Fruit fly (Drosophila melanogaster) whole organism, embryonic: ENCODE results near the gene CG14079.
A peak's percentile ranks its signal among the peaks of the same experiment; 100 is the strongest.

Experiments used
- Antp ChIP-seq: fragments of 200-800 bp; sonication (Bioruptor generic); optimal IDR thresholded peaks from 3 replicates; lab custom pipeline; 2016; ENCODE audit warnings: missing biosample characterization, missing genetic modification characterization
- BEAF-32 ChIP-seq: fragments of 200-800 bp; sonication (Bioruptor generic); optimal IDR thresholded peaks from 3 replicates; lab custom pipeline; 2017; ENCODE audit warnings: missing biosample characterization, missing genetic modification characterization, mild to moderate bottlenecking, moderate library complexity, missing genetic modification reagents
- CG12299 ChIP-seq: fragments of 200-800 bp; sonication (Bioruptor generic); optimal IDR thresholded peaks from 2 replicates; lab custom pipeline; 2018; ENCODE audit warnings: missing biosample characterization, mild to moderate bottlenecking, missing genetic modification characterization
- CG15479 ChIP-seq: fragments of 200-800 bp; sonication (Bioruptor generic); optimal IDR thresholded peaks from 3 replicates; lab custom pipeline; 2019; ENCODE audit warnings: missing biosample characterization, mild to moderate bottlenecking, missing genetic modification characterization, moderate library complexity
- CG17568 ChIP-seq: fragments of 200-800 bp; sonication (Bioruptor generic); optimal IDR thresholded peaks from 2 replicates; lab custom pipeline; 2018; ENCODE audit warnings: missing biosample characterization, mild to moderate bottlenecking, missing genetic modification characterization, moderate library complexity
- CG17912 ChIP-seq: fragments of 200-800 bp; sonication (Bioruptor generic); optimal IDR thresholded peaks from 2 replicates; lab custom pipeline; 2018; ENCODE audit warnings: missing biosample characterization, mild to moderate bottlenecking, missing genetic modification characterization
- CG30403 ChIP-seq: fragments of 200-800 bp; sonication (Bioruptor generic); optimal IDR thresholded peaks from 3 replicates; lab custom pipeline; 2016; ENCODE audit warnings: missing biosample characterization, missing genetic modification characterization
- CG31224 ChIP-seq: fragments of 200-800 bp; sonication (Bioruptor generic); IDR thresholded peaks from 2 replicates; pipeline ENCODE4 v1.3.6; 2022; ENCODE audit warnings: missing biosample characterization, missing genetic modification characterization
- CG33213 ChIP-seq: fragments of 200-800 bp; sonication (Bioruptor generic); optimal IDR thresholded peaks from 3 replicates; lab custom pipeline; 2016; ENCODE audit warnings: missing biosample characterization, missing genetic modification characterization
- CG6791 ChIP-seq: fragments of 200-800 bp; sonication (Bioruptor generic); IDR thresholded peaks from 3 replicates; pipeline ENCODE4 v1.3.6; 2022; ENCODE audit warnings: missing biosample characterization, missing genetic modification characterization; ENCODE audit not compliant: partially characterized antibody
- CG8281 ChIP-seq: fragments of 200-800 bp; sonication (Bioruptor generic); optimal IDR thresholded peaks from 2 replicates; lab custom pipeline; 2018; ENCODE audit warnings: missing biosample characterization, mild to moderate bottlenecking, missing genetic modification characterization, moderate library complexity
- CG9437 ChIP-seq: fragments of 200-800 bp; sonication (Bioruptor generic); optimal IDR thresholded peaks from 2 replicates; lab custom pipeline; 2018; ENCODE audit warnings: missing biosample characterization, mild to moderate bottlenecking, missing genetic modification characterization
- CG9876 ChIP-seq: fragments of 200-800 bp; sonication (Bioruptor generic); optimal IDR thresholded peaks from 2 replicates; lab custom pipeline; 2016; ENCODE audit warnings: missing biosample characterization, missing genetic modification characterization
- CHES-1-like ChIP-seq: fragments of 200-800 bp; sonication (Bioruptor generic); optimal IDR thresholded peaks from 2 replicates; lab custom pipeline; 2016; ENCODE audit warnings: missing biosample characterization, missing genetic modification characterization
- CrebB ChIP-seq: fragments of 200-800 bp; sonication (Bioruptor generic); optimal IDR thresholded peaks from 3 replicates; lab custom pipeline; 2018; ENCODE audit warnings: missing biosample characterization, mild to moderate bottlenecking, missing genetic modification characterization
- Doc2 ChIP-seq: fragments of 200-800 bp; sonication (Bioruptor generic); IDR thresholded peaks from 2 replicates; pipeline ENCODE4 v1.3.6; 2022; ENCODE audit warnings: missing biosample characterization, missing genetic modification characterization
- E2f2 ChIP-seq: fragments of 200-800 bp; sonication (Bioruptor generic); IDR thresholded peaks from 2 replicates; pipeline ENCODE4 v1.3.6; 2022; ENCODE audit warnings: missing biosample characterization, missing genetic modification characterization
- GATAe ChIP-seq: fragments of 200-800 bp; sonication (Bioruptor generic); conservative IDR thresholded peaks from 2 replicates; pipeline ENCODE4 v1.3.6; 2022; ENCODE audit warnings: missing biosample characterization, missing genetic modification characterization
- HLH3B ChIP-seq: fragments of 200-800 bp; sonication (Bioruptor generic); IDR thresholded peaks from 2 replicates; pipeline ENCODE4 v1.3.6; 2022; ENCODE audit warnings: missing biosample characterization, missing genetic modification characterization
- HLH54F ChIP-seq: fragments of 200-800 bp; sonication (Bioruptor generic); optimal IDR thresholded peaks from 3 replicates; lab custom pipeline; 2016; ENCODE audit warnings: missing biosample characterization, missing genetic modification characterization
- Hey ChIP-seq: fragments of 200-800 bp; sonication (Bioruptor generic); optimal IDR thresholded peaks from 3 replicates; lab custom pipeline; 2018; ENCODE audit warnings: missing biosample characterization, mild to moderate bottlenecking, missing genetic modification characterization
- Kr ChIP-seq: fragments of 200-800 bp; sonication (Bioruptor generic); optimal IDR thresholded peaks from 2 replicates; lab custom pipeline; 2017; ENCODE audit warnings: missing biosample characterization, mild to moderate bottlenecking, missing genetic modification characterization
- MESR4 ChIP-seq: fragments of 200-800 bp; sonication (Bioruptor generic); optimal IDR thresholded peaks from 2 replicates; lab custom pipeline; 2018; ENCODE audit warnings: missing biosample characterization, mild to moderate bottlenecking, missing genetic modification characterization, moderate library complexity
- Nf-YB ChIP-seq: fragments of 200-800 bp; sonication (Bioruptor generic); optimal IDR thresholded peaks from 3 replicates; lab custom pipeline; 2019; ENCODE audit warnings: missing biosample characterization, mild to moderate bottlenecking, missing genetic modification characterization, moderate library complexity
- Oaz ChIP-seq: fragments of 200-800 bp; sonication (Bioruptor generic); IDR thresholded peaks from 2 replicates; pipeline ENCODE4 v1.3.6; 2022; ENCODE audit warnings: missing biosample characterization, missing genetic modification characterization
- Spps ChIP-seq: fragments of 200-800 bp; sonication (Bioruptor generic); optimal IDR thresholded peaks from 2 replicates; lab custom pipeline; 2018; ENCODE audit warnings: missing biosample characterization, mild to moderate bottlenecking, missing genetic modification characterization
- ab ChIP-seq: fragments of 200-800 bp; sonication (Bioruptor generic); optimal IDR thresholded peaks from 2 replicates; lab custom pipeline; 2016; ENCODE audit warnings: missing biosample characterization, missing genetic modification characterization
- ci ChIP-seq: fragments of 200-800 bp; sonication (Bioruptor generic); IDR thresholded peaks from 3 replicates; pipeline ENCODE4 v1.3.6; 2022; ENCODE audit warnings: missing biosample characterization, missing genetic modification characterization
- dm ChIP-seq: fragments of 200-800 bp; sonication (Bioruptor generic); optimal IDR thresholded peaks from 3 replicates; lab custom pipeline; 2016; ENCODE audit warnings: missing biosample characterization, missing genetic modification characterization
- dmrt99B ChIP-seq: fragments of 200-800 bp; sonication (Bioruptor generic); optimal IDR thresholded peaks from 2 replicates; lab custom pipeline; 2018; ENCODE audit warnings: missing biosample characterization, mild to moderate bottlenecking, missing genetic modification characterization, moderate library complexity
- ewg ChIP-seq: fragments of 200-800 bp; sonication (Bioruptor generic); optimal IDR thresholded peaks from 3 replicates; lab custom pipeline; 2017; ENCODE audit warnings: mild to moderate bottlenecking, missing biosample characterization, missing genetic modification reagents, missing genetic modification characterization
- gcm ChIP-seq: fragments of 200-800 bp; sonication (Bioruptor generic); optimal IDR thresholded peaks from 2 replicates; lab custom pipeline; 2019; ENCODE audit warnings: missing biosample characterization, mild to moderate bottlenecking, missing genetic modification characterization, moderate library complexity
- gfzf ChIP-seq: fragments of 200-800 bp; sonication (Bioruptor generic); optimal IDR thresholded peaks from 2 replicates; lab custom pipeline; 2016; ENCODE audit warnings: missing biosample characterization, mild to moderate bottlenecking, missing genetic modification characterization, moderate library complexity
- h ChIP-seq: fragments of >200 bp; optimal IDR thresholded peaks from 2 replicates; lab custom pipeline; 2017
- jumu ChIP-seq: fragments of 200-800 bp; sonication (Bioruptor generic); optimal IDR thresholded peaks from 3 replicates; lab custom pipeline; 2016; ENCODE audit warnings: missing biosample characterization, missing genetic modification characterization
- kni ChIP-seq: fragments of 200-800 bp; sonication (Bioruptor generic); optimal IDR thresholded peaks from 3 replicates; lab custom pipeline; 2017; ENCODE audit warnings: mild to moderate bottlenecking, missing biosample characterization, missing genetic modification reagents, missing genetic modification characterization
- knrl ChIP-seq: fragments of 200-800 bp; sonication (Bioruptor generic); IDR thresholded peaks from 3 replicates; pipeline ENCODE4 v1.3.6; 2022; ENCODE audit warnings: missing biosample characterization, missing genetic modification characterization; ENCODE audit not compliant: partially characterized antibody
- lilli ChIP-seq: fragments of 200-800 bp; sonication (Bioruptor generic); optimal IDR thresholded peaks from 3 replicates; lab custom pipeline; 2016; ENCODE audit warnings: missing biosample characterization, missing genetic modification characterization
- nom ChIP-seq: fragments of 200-800 bp; sonication (Bioruptor generic); optimal IDR thresholded peaks from 2 replicates; lab custom pipeline; 2017; ENCODE audit warnings: missing biosample characterization, missing genetic modification characterization, mild to moderate bottlenecking, moderate library complexity, missing genetic modification reagents
- pan ChIP-seq, 4 experiments: fragments of >200 bp in 3 of 4; fragments of 200-800 bp in 1 of 4; sonication (Bioruptor generic) in 1 of 4; optimal IDR thresholded peaks in 3 of 4; IDR thresholded peaks in 1 of 4; 2 replicates each; pipeline versions ENCODE4 v1.3.6 to Lab custom; 2017 to 2022; ENCODE audit warnings: missing biosample characterization in 2 of 4, missing genetic modification characterization in 2 of 4, mixed read lengths in 1 of 4
- pfk ChIP-seq: fragments of 200-800 bp; sonication (Bioruptor generic); optimal IDR thresholded peaks from 2 replicates; lab custom pipeline; 2018; ENCODE audit warnings: missing biosample characterization, mild to moderate bottlenecking, missing genetic modification characterization, moderate library complexity
- prd ChIP-seq, 3 experiments: fragments of >200 bp in 2 of 3; fragments of 200-800 bp in 1 of 3; sonication (Bioruptor generic) in 1 of 3; optimal IDR thresholded peaks in 2 of 3; IDR thresholded peaks in 1 of 3; 2 replicates in 2 of 3; 3 replicates in 1 of 3; pipeline versions ENCODE4 v1.3.6 to Lab custom; 2017 to 2022; ENCODE audit warnings: missing biosample characterization in 1 of 3, missing genetic modification characterization in 1 of 3
- sc ChIP-seq, 3 experiments: fragments of >200 bp in 2 of 3; fragments of 200-800 bp in 1 of 3; sonication (Bioruptor generic) in 1 of 3; optimal IDR thresholded peaks; 2 replicates in 2 of 3; 3 replicates in 1 of 3; lab custom pipeline; 2017; ENCODE audit warnings: mild to moderate bottlenecking in 1 of 3, missing biosample characterization in 1 of 3, missing genetic modification characterization in 1 of 3, missing genetic modification reagents in 1 of 3
- sens-2 ChIP-seq: fragments of 200-800 bp; sonication (Bioruptor generic); IDR thresholded peaks from 2 replicates; pipeline ENCODE4 v1.3.6; 2022; ENCODE audit warnings: missing biosample characterization, missing genetic modification characterization
- ssp ChIP-seq: fragments of 200-800 bp; sonication (Bioruptor generic); IDR thresholded peaks from 2 replicates; pipeline ENCODE4 v1.3.6; 2022; ENCODE audit warnings: missing biosample characterization, missing genetic modification characterization
- tap ChIP-seq: fragments of 200-800 bp; optimal IDR thresholded peaks from 3 replicates; lab custom pipeline; 2019; ENCODE audit warnings: missing biosample characterization, mild to moderate bottlenecking, missing genetic modification characterization, moderate library complexity
- vvl ChIP-seq: fragments of 200-800 bp; sonication (Bioruptor generic); IDR thresholded peaks from 2 replicates; pipeline ENCODE4 v1.3.6; 2022; ENCODE audit warnings: missing biosample characterization, missing genetic modification characterization

CG14079 gene

dm6 chr3L:19092125-19093058 is 5.4 kb upstream of the CG14079 start, which contains the start of gene MESR6 (continued):
- TF ChIP-seq gcm (GFP tag; lab: Kevin White, UChicago) (no peak), Kr (GFP tag; lab: Kevin White, UChicago) (no peak), nom (no peak), MESR4 (peak; percentile 84), sc (optimal IDR thresholded peaks at IDR 0.05; lab: Kevin White, UChicago) (no peak), sc (GFP tag; optimal IDR thresholded peaks at IDR 0.05; lab: Kevin White, UChicago) (no peak), sens-2 (no peak), vvl (GFP tag; lab: Robert Waterston, UW) (peak; percentile 5; the same call in 1 of the 2 replicates), Hey (no peak), HLH54F (GFP tag; lab: Kevin White, UChicago) (no peak), CG15479 (GFP tag; lab: Kevin White, UChicago) (no peak), CG31224 (GFP tag; lab: Robert Waterston, UW) (no peak), CG33213 (GFP tag; lab: Kevin White, UChicago) (peak; percentile 35), prd (optimal IDR thresholded peaks at IDR 0.05; lab: Kevin White, UChicago) (no peak), prd (GFP tag; IDR thresholded peaks at IDR 0.05; lab: Robert Waterston, UW) (peak; percentile 32; the same call in 1 of the 3 replicates), lilli (GFP tag; lab: Kevin White, UChicago) (no peak), CHES-1-like (GFP tag; lab: Kevin White, UChicago) (peak; percentile 20), BEAF-32 (GFP tag; lab: Kevin White, UChicago) (peak; percentile 92), CG6791 (peak; percentile 84), CrebB (tag; lab: Kevin White, UChicago) (no peak), CG30403 (peak; percentile 31), knrl (GFP tag; lab: Robert Waterston, UW) (peak; percentile 81), dmrt99B (peak; percentile 54), CG17568 (no peak), kni (no peak), gfzf (GFP tag; lab: Kevin White, UChicago) (peak; percentile 94), Oaz (GFP tag; lab: Robert Waterston, UW) (no peak), ewg (GFP tag; lab: Kevin White, UChicago) (no peak), h (lab: Kevin White, UChicago) (no peak), Spps (tag; lab: Kevin White, UChicago) (no peak), jumu (GFP tag; lab: Kevin White, UChicago) (no peak), pfk (GFP tag; lab: Kevin White, UChicago) (no peak), ci (GFP tag; lab: Robert Waterston, UW) (no peak), CG9876 (GFP tag; lab: Kevin White, UChicago) (no peak), E2f2 (GFP tag; lab: Robert Waterston, UW) (peak; percentile 58; the same call in 1 of the 2 replicates), tap (tag; lab: Kevin White, UChicago) (no peak), HLH3B (GFP tag; lab: Robert Waterston, UW) (no peak), CG12299 (no peak), ssp (GFP tag; lab: Robert Waterston, UW) (no peak), pan (optimal IDR thresholded peaks at IDR 0.05; lab: Kevin White, UChicago) (no peak), pan (GFP tag; optimal IDR thresholded peaks at IDR 0.05 in 1 of 2, IDR thresholded peaks at IDR 0.05 in 1 of 2) (no peak), CG8281 (no peak), CG9437 (GFP tag; lab: Kevin White, UChicago) (peak; percentile 27), dm (GFP tag; lab: Kevin White, UChicago) (no peak), GATAe (GFP tag; lab: Robert Waterston, UW) (no peak), Nf-YB (GFP tag; lab: Kevin White, UChicago) (no peak), Doc2 (GFP tag; lab: Robert Waterston, UW) (no peak), CG17912 (GFP tag; lab: Kevin White, UChicago) (peak; percentile 21), Antp (no peak), ab (GFP tag; lab: Kevin White, UChicago) (no peak)
